Worm (Caenorhabditis elegans): ENCODE results near the gene gbf-1.

DNA sequence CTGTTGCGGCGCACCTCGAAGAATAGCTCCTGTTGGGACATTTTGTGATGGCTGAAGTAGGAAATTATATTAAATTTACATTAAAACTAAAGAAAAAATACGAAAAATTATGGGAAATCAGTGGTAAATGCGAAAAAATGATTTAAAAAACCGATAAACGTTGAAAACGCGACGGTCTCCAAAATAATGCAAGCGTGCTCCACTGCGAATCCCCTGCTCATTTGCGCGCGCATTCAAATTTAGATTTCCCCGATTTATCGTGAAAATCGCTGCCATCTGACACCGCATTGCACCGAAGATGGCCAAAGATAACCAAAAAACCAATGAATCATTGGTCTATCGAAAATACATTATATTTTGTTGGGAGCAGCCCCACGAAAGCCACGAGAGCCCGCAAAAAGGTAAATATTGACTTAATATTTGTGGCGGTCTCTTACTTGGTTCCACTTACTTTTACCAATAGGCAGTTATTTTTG lies 54.0 kb downstream of the gbf-1 start, which contains the start of the genes elb-1 and Y41C4A.11:
- TF ChIP-seq nhr-11 (tag; optimal IDR thresholded peaks at IDR 0.05) (no peak), pha-4 (tag; optimal IDR thresholded peaks at IDR 0.05) (peak; percentile 98), nhr-237 (tag; optimal IDR thresholded peaks at IDR 0.05) (no peak), fos-1 (tag; optimal IDR thresholded peaks at IDR 0.05) (no peak), unc-62 (GFP tag; optimal IDR thresholded peaks at IDR 0.05) (no peak), egl-27 (tag; optimal IDR thresholded peaks at IDR 0.05) (no peak), snpc-4 (tag; optimal IDR thresholded peaks at IDR 0.05) (peak; percentile 42)
